Fruit fly (Drosophila melanogaster): ENCODE measurements around the gene Sr-CIV.

dm6 chr2L:3483672-3484071 lies 40.2 kb downstream of the Sr-CIV start:
- TF ChIP-seq lola (GFP tag; optimal IDR thresholded peaks at IDR 0.05) (no peak), Hnf4 (GFP tag; optimal IDR thresholded peaks at IDR 0.05) (no peak), usp (GFP tag; optimal IDR thresholded peaks at IDR 0.05) (no peak), Myc (optimal IDR thresholded peaks at IDR 0.05) (no peak), sv (GFP tag; optimal IDR thresholded peaks at IDR 0.05) (no peak)

Measured in whole organism, wandering third instar larva.